Fruit fly (Drosophila melanogaster) whole organism, embryonic: ENCODE data around the gene Wdfy2.

ENCODE experiments used
- Aef1 ChIP-seq: fragments of 200-800 bp; sonication (Bioruptor generic); IDR thresholded peaks from 3 replicates; pipeline ENCODE4 v1.3.6; 2022; ENCODE audit warnings: missing biosample characterization, missing genetic modification characterization
- Antp ChIP-seq: fragments of 200-800 bp; sonication (Bioruptor generic); optimal IDR thresholded peaks from 3 replicates; lab custom pipeline; 2016; ENCODE audit warnings: missing biosample characterization, missing genetic modification characterization
- BEAF-32 ChIP-seq: fragments of 200-800 bp; sonication (Bioruptor generic); optimal IDR thresholded peaks from 3 replicates; lab custom pipeline; 2017; ENCODE audit warnings: missing biosample characterization, missing genetic modification characterization, mild to moderate bottlenecking, moderate library complexity, missing genetic modification reagents
- C15 ChIP-seq: fragments of 200-800 bp; sonication (Bioruptor generic); IDR thresholded peaks from 3 replicates; pipeline ENCODE4 v1.3.6; 2022; ENCODE audit warnings: missing biosample characterization, missing genetic modification characterization
- CG10431 ChIP-seq: fragments of 200-800 bp; sonication (Bioruptor generic); optimal IDR thresholded peaks from 3 replicates; lab custom pipeline; 2018; ENCODE audit warnings: missing biosample characterization, mild to moderate bottlenecking, missing genetic modification characterization
- CG13624 ChIP-seq: fragments of 200-800 bp; sonication (Bioruptor generic); optimal IDR thresholded peaks from 2 replicates; lab custom pipeline; 2016; ENCODE audit warnings: missing biosample characterization, missing genetic modification characterization
- CG14860 ChIP-seq: fragments of 200-800 bp; sonication (Bioruptor generic); IDR thresholded peaks from 3 replicates; pipeline ENCODE4 v1.3.6; 2022; ENCODE audit warnings: missing biosample characterization, missing genetic modification characterization; ENCODE audit not compliant: partially characterized antibody
- CG15011 ChIP-seq: fragments of 200-800 bp; sonication (Bioruptor generic); optimal IDR thresholded peaks from 3 replicates; lab custom pipeline; 2018; ENCODE audit warnings: missing biosample characterization, mild to moderate bottlenecking, missing genetic modification characterization
- CG15073 ChIP-seq: fragments of 200-800 bp; sonication (Bioruptor generic); optimal IDR thresholded peaks from 2 replicates; lab custom pipeline; 2016; ENCODE audit warnings: missing biosample characterization, missing genetic modification characterization
- CG1529 ChIP-seq: fragments of 200-800 bp; sonication (Bioruptor generic); optimal IDR thresholded peaks from 3 replicates; lab custom pipeline; 2018; ENCODE audit warnings: missing biosample characterization, missing genetic modification characterization
- CG17359 ChIP-seq: fragments of 200-800 bp; sonication (Bioruptor generic); optimal IDR thresholded peaks from 3 replicates; lab custom pipeline; 2018; ENCODE audit warnings: missing biosample characterization, mild to moderate bottlenecking, missing genetic modification characterization, moderate library complexity
- CG17385 ChIP-seq: fragments of 200-800 bp; sonication (Bioruptor generic); optimal IDR thresholded peaks from 3 replicates; lab custom pipeline; 2018; ENCODE audit warnings: missing biosample characterization, mild to moderate bottlenecking, missing genetic modification characterization
- CG18011 ChIP-seq: fragments of 200-800 bp; sonication (Bioruptor generic); optimal IDR thresholded peaks from 2 replicates; lab custom pipeline; 2017; ENCODE audit warnings: missing biosample characterization, missing genetic modification characterization, mild to moderate bottlenecking, moderate library complexity, missing genotype
- CG2120 ChIP-seq: fragments of 200-800 bp; sonication (Bioruptor generic); optimal IDR thresholded peaks from 3 replicates; lab custom pipeline; 2016; ENCODE audit warnings: missing biosample characterization, missing genetic modification characterization
- CG32772 ChIP-seq: fragments of 200-800 bp; sonication (Bioruptor generic); IDR thresholded peaks from 2 replicates; pipeline ENCODE4 v1.3.6; 2022; ENCODE audit warnings: missing biosample characterization, missing genetic modification characterization
- CG34224 ChIP-seq: fragments of 200-800 bp; sonication (Bioruptor generic); IDR thresholded peaks from 3 replicates; pipeline ENCODE4 v1.3.6; 2022; ENCODE audit warnings: missing biosample characterization, missing genetic modification characterization; ENCODE audit not compliant: partially characterized antibody
- CG34376 ChIP-seq: fragments of 200-800 bp; sonication (Bioruptor generic); optimal IDR thresholded peaks from 2 replicates; lab custom pipeline; 2018; ENCODE audit warnings: missing biosample characterization, mild to moderate bottlenecking, missing genetic modification characterization
- CG34422 ChIP-seq: fragments of 200-800 bp; sonication (Bioruptor generic); IDR thresholded peaks from 3 replicates; pipeline ENCODE4 v1.3.6; 2022; ENCODE audit warnings: missing biosample characterization, missing genetic modification characterization
- CG3847 ChIP-seq: fragments of 200-800 bp; sonication (Bioruptor generic); IDR thresholded peaks from 2 replicates; pipeline ENCODE4 v1.3.6; 2022; ENCODE audit warnings: missing biosample characterization, missing genetic modification characterization
- CG4424 ChIP-seq: fragments of 200-800 bp; sonication (Bioruptor generic); optimal IDR thresholded peaks from 3 replicates; lab custom pipeline; 2016; ENCODE audit warnings: missing biosample characterization, missing genetic modification characterization
- CG7556 ChIP-seq: fragments of 200-800 bp; sonication (Bioruptor generic); optimal IDR thresholded peaks from 2 replicates; lab custom pipeline; 2017; ENCODE audit warnings: missing biosample characterization, mild to moderate bottlenecking, missing genetic modification characterization
- CG9797 ChIP-seq: fragments of 200-800 bp; sonication (Bioruptor generic); optimal IDR thresholded peaks from 3 replicates; lab custom pipeline; 2018; ENCODE audit warnings: missing biosample characterization, mild to moderate bottlenecking, missing genetic modification characterization
- Dad ChIP-seq: fragments of 200-800 bp; sonication (Bioruptor generic); optimal IDR thresholded peaks from 3 replicates; lab custom pipeline; 2016; ENCODE audit warnings: missing biosample characterization, missing genetic modification characterization
- Dfd ChIP-seq, 2 experiments: fragments of >200 bp; optimal IDR thresholded peaks; 2 replicates each; lab custom pipeline; 2017; ENCODE audit warnings: missing biosample characterization in 2 of 2, missing genetic modification characterization in 2 of 2
- Doc3 ChIP-seq: fragments of 200-800 bp; sonication (Bioruptor generic); IDR thresholded peaks from 3 replicates; pipeline ENCODE4 v1.3.6; 2022; ENCODE audit warnings: missing biosample characterization, missing genetic modification characterization; ENCODE audit not compliant: partially characterized antibody
- GATAe ChIP-seq: fragments of 200-800 bp; sonication (Bioruptor generic); conservative IDR thresholded peaks from 2 replicates; pipeline ENCODE4 v1.3.6; 2022; ENCODE audit warnings: missing biosample characterization, missing genetic modification characterization
- NFAT ChIP-seq: fragments of 200-800 bp; sonication (Bioruptor generic); IDR thresholded peaks from 2 replicates; pipeline ENCODE4 v1.3.6; 2022; ENCODE audit warnings: missing biosample characterization, missing genetic modification characterization
- Sox102F ChIP-seq: fragments of 200-800 bp; sonication (Bioruptor generic); optimal IDR thresholded peaks from 2 replicates; lab custom pipeline; 2018; ENCODE audit warnings: missing biosample characterization, mild to moderate bottlenecking, missing genetic modification characterization, moderate library complexity
- Vsx1 ChIP-seq: fragments of 200-800 bp; sonication (Bioruptor generic); optimal IDR thresholded peaks from 2 replicates; lab custom pipeline; 2017; ENCODE audit warnings: missing biosample characterization, mild to moderate bottlenecking, missing genetic modification characterization, missing genetic modification reagents
- bowl ChIP-seq: fragments of 200-800 bp; sonication (Bioruptor generic); IDR thresholded peaks from 2 replicates; pipeline ENCODE4 v1.3.6; 2022; ENCODE audit warnings: missing biosample characterization, missing genetic modification characterization
- caup ChIP-seq: fragments of 200-800 bp; sonication (Bioruptor generic); optimal IDR thresholded peaks from 3 replicates; lab custom pipeline; 2017; ENCODE audit warnings: missing biosample characterization, mild to moderate bottlenecking, missing genetic modification characterization, moderate library complexity; ENCODE audit not compliant: severe bottlenecking
- dimm ChIP-seq: fragments of 200-800 bp; sonication (Bioruptor generic); IDR thresholded peaks from 2 replicates; pipeline ENCODE4 v1.3.6; 2022; ENCODE audit warnings: missing biosample characterization, missing genetic modification characterization
- emc ChIP-seq: fragments of 200-800 bp; sonication (Bioruptor generic); optimal IDR thresholded peaks from 2 replicates; lab custom pipeline; 2016; ENCODE audit warnings: missing biosample characterization, missing genetic modification characterization
- en ChIP-seq: fragments of 200-800 bp; sonication (Bioruptor generic); optimal IDR thresholded peaks from 2 replicates; lab custom pipeline; 2016; ENCODE audit warnings: missing biosample characterization, missing genetic modification characterization
- esg ChIP-seq: fragments of 200-800 bp; sonication (Bioruptor generic); conservative IDR thresholded peaks from 2 replicates; pipeline ENCODE4 v1.3.6; 2022; ENCODE audit warnings: missing biosample characterization, missing genetic modification characterization
- fu2 ChIP-seq: fragments of 200-800 bp; sonication (Bioruptor generic); optimal IDR thresholded peaks from 2 replicates; lab custom pipeline; 2016; ENCODE audit warnings: missing biosample characterization, missing genetic modification characterization
- gsb ChIP-seq: fragments of 200-800 bp; sonication (Bioruptor generic); IDR thresholded peaks from 2 replicates; pipeline ENCODE4 v1.3.6; 2022; ENCODE audit warnings: missing biosample characterization, missing genetic modification characterization
- hb ChIP-seq: fragments of 200-800 bp; sonication (Bioruptor generic); IDR thresholded peaks from 3 replicates; pipeline ENCODE4 v1.3.6; 2022; ENCODE audit warnings: missing biosample characterization, missing genetic modification characterization; ENCODE audit not compliant: partially characterized antibody
- ken ChIP-seq: fragments of 200-800 bp; sonication (Bioruptor generic); IDR thresholded peaks from 3 replicates; pipeline ENCODE4 v1.3.6; 2022; ENCODE audit warnings: missing biosample characterization, missing genetic modification characterization
- lbe ChIP-seq: fragments of 200-800 bp; sonication (Bioruptor generic); optimal IDR thresholded peaks from 2 replicates; lab custom pipeline; 2016; ENCODE audit warnings: missing biosample characterization, mild to moderate bottlenecking, missing genetic modification characterization
- lmd ChIP-seq: fragments of 200-800 bp; sonication (Bioruptor generic); IDR thresholded peaks from 2 replicates; pipeline ENCODE4 v1.3.6; 2022; ENCODE audit warnings: missing biosample characterization, missing genetic modification characterization
- p53 ChIP-seq: fragments of 200-800 bp; sonication (Bioruptor generic); optimal IDR thresholded peaks from 2 replicates; lab custom pipeline; 2016; ENCODE audit warnings: missing biosample characterization, missing genetic modification characterization
- pb ChIP-seq: fragments of 200-800 bp; sonication (Bioruptor generic); optimal IDR thresholded peaks from 3 replicates; lab custom pipeline; 2016; ENCODE audit warnings: missing biosample characterization, missing genetic modification characterization
- ro ChIP-seq: fragments of 200-800 bp; sonication (Bioruptor generic); IDR thresholded peaks from 2 replicates; pipeline ENCODE4 v1.3.6; 2022; ENCODE audit warnings: missing biosample characterization, missing genetic modification characterization
- trh ChIP-seq: fragments of 200-800 bp; sonication (Bioruptor generic); optimal IDR thresholded peaks from 2 replicates; lab custom pipeline; 2016; ENCODE audit warnings: missing biosample characterization, missing genetic modification characterization
- vfl ChIP-seq: fragments of 200-800 bp; sonication (Bioruptor generic); optimal IDR thresholded peaks from 2 replicates; lab custom pipeline; 2016; ENCODE audit warnings: missing biosample characterization, missing genetic modification characterization
- wdn ChIP-seq: fragments of 200-800 bp; sonication (Bioruptor generic); IDR thresholded peaks from 2 replicates; pipeline ENCODE4 v1.3.6; 2022; ENCODE audit warnings: missing biosample characterization, missing genetic modification characterization
- wek ChIP-seq: fragments of 200-800 bp; sonication (Bioruptor generic); optimal IDR thresholded peaks from 3 replicates; lab custom pipeline; 2018; ENCODE audit warnings: missing biosample characterization, mild to moderate bottlenecking, missing genetic modification characterization, moderate library complexity
- zfh2 ChIP-seq: fragments of 200-800 bp; sonication (Bioruptor generic); optimal IDR thresholded peaks from 2 replicates; lab custom pipeline; 2016; ENCODE audit warnings: missing biosample characterization, missing genetic modification characterization

The Wdfy2 gene

DNA sequence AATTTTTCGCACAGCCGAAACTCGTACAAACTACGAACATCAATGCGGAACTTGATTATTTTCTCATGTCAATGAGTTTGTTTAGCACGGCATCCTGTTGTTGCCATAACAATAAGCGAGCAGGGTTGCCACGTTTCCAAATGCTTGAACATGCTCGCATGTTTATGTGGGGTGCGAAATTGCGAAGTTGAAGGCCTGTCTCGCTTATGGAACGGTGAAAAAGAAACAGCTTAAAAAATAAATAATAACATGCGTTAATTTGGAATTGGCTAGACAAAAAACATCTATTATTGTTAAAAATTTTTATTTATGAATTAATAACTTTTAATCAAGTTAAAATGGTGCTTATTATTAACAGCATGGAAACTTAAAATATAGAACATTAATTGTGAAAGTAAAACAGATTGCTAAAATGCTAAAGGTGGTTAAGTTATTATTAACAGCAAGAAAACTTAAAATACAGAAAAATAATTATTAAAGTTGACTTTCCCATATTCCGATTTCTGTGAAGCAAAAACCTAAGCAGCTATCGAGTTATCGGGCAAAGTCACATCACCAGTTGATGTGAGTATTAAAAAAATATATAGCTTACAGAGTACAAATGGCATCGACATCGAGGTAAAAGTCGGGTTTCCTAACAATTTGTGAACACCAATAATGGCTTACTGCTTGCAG is 7.8 kb downstream of the Wdfy2 start, which contains the start of the genes Bug22 and TfIIB (continued):
- peak; percentile 34 for TF ChIP-seq fu2 (GFP tag; lab: Kevin White, UChicago)
- no peak for TF ChIP-seq GATAe (GFP tag; lab: Robert Waterston, UW)
- peak; percentile 69 for TF ChIP-seq CG7556 (GFP tag; lab: Kevin White, UChicago)
- peak; percentile 68 for TF ChIP-seq vfl (GFP tag; lab: Kevin White, UChicago)
- TF ChIP-seq CG3847 (GFP tag; lab: Robert Waterston, UW) = peak; percentile 73
- no peak for TF ChIP-seq CG15011 (GFP tag; lab: Kevin White, UChicago)
- 0 out of 3 replicates have a peak, but pooled peaks have one; percentile 8 for TF ChIP-seq CG34224 (GFP tag; lab: Robert Waterston, UW)
- TF ChIP-seq CG18011 (GFP tag; lab: Kevin White, UChicago) = peak; percentile 61
- TF ChIP-seq CG10431 = peak; percentile 18
- TF ChIP-seq p53 (GFP tag; lab: Kevin White, UChicago) = no peak
- TF ChIP-seq pb = no peak
- peak; percentile 31 for TF ChIP-seq lbe (GFP tag; lab: Kevin White, UChicago)
- TF ChIP-seq lmd = no peak; the same call in 1 of the 2 replicates
- TF ChIP-seq CG15073 (GFP tag; lab: Kevin White, UChicago) = no peak
- TF ChIP-seq gsb = 0 out of 2 replicates have a peak, but pooled peaks have one; percentile 30
- TF ChIP-seq Vsx1 (GFP tag; lab: Kevin White, UChicago) = no peak
- peak; percentile 45; the same call in 1 of the 2 replicates for TF ChIP-seq CG32772 (GFP tag; lab: Robert Waterston, UW)
- peak; percentile 62 for TF ChIP-seq CG13624 (GFP tag; lab: Kevin White, UChicago)
- TF ChIP-seq wdn (GFP tag; lab: Robert Waterston, UW) = peak; percentile 39; the same call in 1 of the 2 replicates
- TF ChIP-seq Aef1 (GFP tag; lab: Robert Waterston, UW) = peak; percentile 66; the same call in 2 of the 3 replicates
- TF ChIP-seq zfh2 (GFP tag; lab: Kevin White, UChicago) = peak; percentile 75
- TF ChIP-seq Antp (GFP tag; lab: Kevin White, UChicago) = peak; percentile 71
- peak; percentile 47 for TF ChIP-seq BEAF-32 (GFP tag; lab: Kevin White, UChicago)
- TF ChIP-seq CG2120 (GFP tag; lab: Kevin White, UChicago) = peak; percentile 86
- peak; percentile 76; the same call in 1 of the 2 replicates for TF ChIP-seq NFAT
- TF ChIP-seq Sox102F = no peak
- peak; percentile 6 for TF ChIP-seq CG1529 (GFP tag; lab: Kevin White, UChicago)
- no peak for TF ChIP-seq en
- peak; percentile 11 for TF ChIP-seq wek (GFP tag; lab: Kevin White, UChicago)
- no peak for TF ChIP-seq Dfd (GFP tag; optimal IDR thresholded peaks at IDR 0.05; lab: Kevin White, UChicago)
- TF ChIP-seq CG4424 (GFP tag; lab: Kevin White, UChicago) = peak; percentile 75
- TF ChIP-seq CG17385 (GFP tag; lab: Kevin White, UChicago) = peak; percentile 66
- peak; percentile 41; the same call in 1 of the 2 replicates for TF ChIP-seq esg (GFP tag; lab: Robert Waterston, UW)
- TF ChIP-seq CG9797 (GFP tag; lab: Kevin White, UChicago) = peak; percentile 32
- TF ChIP-seq dimm = no peak
- TF ChIP-seq Doc3 (GFP tag; lab: Robert Waterston, UW) = no peak
- TF ChIP-seq emc = no peak
- TF ChIP-seq hb (GFP tag; lab: Robert Waterston, UW) = no peak
- peak; percentile 70; the same call in 2 of the 3 replicates for TF ChIP-seq ken (GFP tag; lab: Robert Waterston, UW)
- TF ChIP-seq ro = no peak
- TF ChIP-seq Dad (GFP tag; lab: Kevin White, UChicago) = peak; percentile 39
- TF ChIP-seq trh (GFP tag; lab: Kevin White, UChicago) = peak; percentile 24
- TF ChIP-seq CG14860 (GFP tag; lab: Robert Waterston, UW) = 0 out of 3 replicates have a peak, but pooled peaks have one; percentile 49
- TF ChIP-seq bowl = no peak
- no peak for TF ChIP-seq C15 (GFP tag; lab: Robert Waterston, UW)
- no peak for TF ChIP-seq caup (GFP tag; lab: Kevin White, UChicago)
- TF ChIP-seq CG17359 (tag; lab: Kevin White, UChicago) = peak; percentile 68
- peak; percentile 72 for TF ChIP-seq CG34422 (GFP tag; lab: Robert Waterston, UW)
- TF ChIP-seq CG34376 (GFP tag; lab: Kevin White, UChicago) = peak; percentile 41
